Fruit fly (Drosophila melanogaster) whole organism, adult: ENCODE measurements around the gene Neu2.

Source experiments
- CG11617 ChIP-seq: fragments of 200-800 bp; sonication (Bioruptor generic); optimal IDR thresholded peaks from 2 replicates; lab custom pipeline; 2017; ENCODE audit warnings: mild to moderate bottlenecking, missing biosample characterization, missing genetic modification reagents, missing genetic modification characterization
- CG12768 ChIP-seq: fragments of 200-800 bp; sonication (Bioruptor generic); optimal IDR thresholded peaks from 2 replicates; lab custom pipeline; 2017; ENCODE audit warnings: missing biosample characterization, missing genetic modification characterization, mild to moderate bottlenecking, moderate library complexity, missing genetic modification reagents
- CG14711 ChIP-seq: fragments of 200-800 bp; sonication (Bioruptor generic); optimal IDR thresholded peaks from 2 replicates; lab custom pipeline; 2018; ENCODE audit warnings: missing biosample characterization, mild to moderate bottlenecking, missing genetic modification characterization, moderate library complexity
- CG1620 ChIP-seq: fragments of 200-800 bp; sonication (Bioruptor generic); optimal IDR thresholded peaks from 2 replicates; lab custom pipeline; 2016; ENCODE audit warnings: missing biosample characterization, missing genetic modification characterization
- CG33017 ChIP-seq: fragments of 200-800 bp; sonication (Bioruptor generic); optimal IDR thresholded peaks from 2 replicates; lab custom pipeline; 2018; ENCODE audit warnings: missing biosample characterization, mild to moderate bottlenecking, missing genetic modification characterization, moderate library complexity
- CG5204 ChIP-seq: fragments of 200-800 bp; sonication (Bioruptor generic); optimal IDR thresholded peaks from 2 replicates; lab custom pipeline; 2016; ENCODE audit warnings: missing biosample characterization, missing genetic modification characterization
- CG7045 ChIP-seq: fragments of 200-800 bp; sonication (Bioruptor generic); optimal IDR thresholded peaks from 2 replicates; lab custom pipeline; 2017; ENCODE audit warnings: missing biosample characterization, mild to moderate bottlenecking, missing genetic modification characterization
- CG7101 ChIP-seq: fragments of 200-800 bp; sonication (Bioruptor generic); optimal IDR thresholded peaks from 2 replicates; lab custom pipeline; 2018; ENCODE audit warnings: missing biosample characterization, mild to moderate bottlenecking, missing genetic modification characterization, moderate library complexity
- Clk ChIP-seq: fragments of 200-800 bp; sonication (Bioruptor generic); optimal IDR thresholded peaks from 2 replicates; lab custom pipeline; 2017; ENCODE audit warnings: missing biosample characterization, missing genetic modification characterization
- Crg-1 ChIP-seq: fragments of 200-800 bp; sonication (Bioruptor generic); optimal IDR thresholded peaks from 2 replicates; lab custom pipeline; 2016; ENCODE audit warnings: missing biosample characterization, missing genetic modification characterization
- Hr96 ChIP-seq: fragments of 200-800 bp; sonication (Bioruptor generic); optimal IDR thresholded peaks from 2 replicates; lab custom pipeline; 2016; ENCODE audit warnings: missing biosample characterization, missing genetic modification characterization
- Mnt ChIP-seq: fragments of 200-800 bp; sonication (Bioruptor generic); optimal IDR thresholded peaks from 2 replicates; lab custom pipeline; 2016; ENCODE audit warnings: missing biosample characterization, mild to moderate bottlenecking, missing genetic modification characterization
- bab1 ChIP-seq: fragments of 200-800 bp; sonication (Bioruptor generic); optimal IDR thresholded peaks from 3 replicates; lab custom pipeline; 2019; ENCODE audit warnings: missing biosample characterization, mild to moderate bottlenecking, missing genetic modification characterization, moderate library complexity
- cic ChIP-seq: fragments of 200-800 bp; sonication (Bioruptor generic); optimal IDR thresholded peaks from 2 replicates; lab custom pipeline; 2017; ENCODE audit warnings: missing biosample characterization, mild to moderate bottlenecking, missing genetic modification characterization, moderate library complexity
- cnc ChIP-seq, 2 experiments: fragments of >200 bp; optimal IDR thresholded peaks; 2 replicates each; lab custom pipeline; 2017
- kay ChIP-seq: fragments of 200-800 bp; sonication (Bioruptor generic); peaks from one replicate; lab custom pipeline; 2016; ENCODE audit warnings: missing biosample characterization, missing genetic modification characterization, borderline replicate concordance
- ovo ChIP-seq: fragments of 200-800 bp; sonication (Bioruptor generic); optimal IDR thresholded peaks from 2 replicates; lab custom pipeline; 2016; ENCODE audit warnings: missing biosample characterization, missing genetic modification characterization
- pad ChIP-seq: fragments of 200-800 bp; sonication (Bioruptor generic); optimal IDR thresholded peaks from 3 replicates; lab custom pipeline; 2017; ENCODE audit warnings: missing biosample characterization, missing genetic modification characterization, mild to moderate bottlenecking, moderate library complexity, missing genetic modification reagents
- tj ChIP-seq: fragments of 200-800 bp; sonication (Bioruptor generic); optimal IDR thresholded peaks from 3 replicates; lab custom pipeline; 2017; ENCODE audit warnings: missing biosample characterization, mild to moderate bottlenecking, missing genetic modification characterization, moderate library complexity
- toe ChIP-seq: fragments of 200-800 bp; sonication (Bioruptor generic); optimal IDR thresholded peaks from 2 replicates; lab custom pipeline; 2016; ENCODE audit warnings: missing biosample characterization, missing genetic modification characterization

Gene Neu2

DNA sequence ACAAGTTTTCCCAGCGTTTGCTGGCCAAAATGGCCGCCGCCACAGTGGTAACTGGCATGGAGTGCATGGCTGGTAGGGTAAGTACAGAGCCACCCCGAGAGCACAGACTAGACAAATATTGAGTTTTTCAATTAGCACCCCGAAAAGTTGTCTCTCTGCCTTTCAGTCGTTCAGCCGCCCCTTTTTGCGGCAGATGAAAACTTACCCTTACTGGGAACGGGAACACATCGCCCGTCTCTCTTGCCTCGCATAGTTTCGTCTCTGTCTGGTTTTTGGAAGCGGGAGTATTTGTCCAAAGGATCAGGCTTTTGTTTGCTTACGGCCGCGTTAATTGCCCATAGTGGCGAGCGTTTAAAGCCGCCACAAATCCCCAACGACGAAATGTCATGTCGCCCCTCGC is 31.6 kb downstream of the Neu2 start:
- TF ChIP-seq toe (GFP tag; lab: Kevin White, UChicago) (no peak), bab1 (GFP tag; lab: Kevin White, UChicago) (no peak), ovo (GFP tag; lab: Kevin White, UChicago) (no peak), CG5204 (no peak), CG1620 (GFP tag; lab: Kevin White, UChicago) (no peak), kay (GFP tag; lab: Kevin White, UChicago) (no peak), CG14711 (no peak), pad (no peak), cnc (optimal IDR thresholded peaks at IDR 0.05; lab: Kevin White, UChicago) (no peak), Crg-1 (no peak)

DNA sequence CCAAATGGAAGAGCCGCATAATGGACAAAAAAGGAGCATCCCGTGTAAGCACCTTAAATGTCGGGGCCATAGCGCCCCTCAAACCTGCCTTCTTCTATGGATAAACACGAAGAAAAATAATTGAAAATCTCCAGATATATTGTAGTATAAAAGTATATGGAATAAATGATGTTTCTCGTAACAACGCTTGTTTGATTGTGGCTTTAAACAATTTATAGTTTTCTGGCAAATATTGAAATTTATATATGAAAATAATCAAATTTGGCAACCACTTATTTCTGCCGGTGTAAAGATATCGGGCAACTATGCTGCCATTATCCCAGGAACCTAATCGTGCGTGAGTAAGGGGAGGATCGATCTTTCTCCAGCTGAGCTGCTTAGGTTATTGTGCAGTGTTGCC is 35.2 kb downstream of the Neu2 start:
- TF ChIP-seq CG1620 (GFP tag; lab: Kevin White, UChicago) (no peak), Mnt (GFP tag; lab: Kevin White, UChicago) (no peak), cic (no peak), cnc (optimal IDR thresholded peaks at IDR 0.05; lab: Kevin White, UChicago) (no peak), pad (no peak), CG5204 (no peak), kay (GFP tag; lab: Kevin White, UChicago) (no peak), CG11617 (no peak), CG14711 (no peak), toe (GFP tag; lab: Kevin White, UChicago) (no peak), CG7045 (GFP tag; lab: Kevin White, UChicago) (no peak), ovo (GFP tag; lab: Kevin White, UChicago) (no peak), bab1 (GFP tag; lab: Kevin White, UChicago) (no peak), CG7101 (tag; lab: Kevin White, UChicago) (no peak), CG12768 (no peak)

DNA sequence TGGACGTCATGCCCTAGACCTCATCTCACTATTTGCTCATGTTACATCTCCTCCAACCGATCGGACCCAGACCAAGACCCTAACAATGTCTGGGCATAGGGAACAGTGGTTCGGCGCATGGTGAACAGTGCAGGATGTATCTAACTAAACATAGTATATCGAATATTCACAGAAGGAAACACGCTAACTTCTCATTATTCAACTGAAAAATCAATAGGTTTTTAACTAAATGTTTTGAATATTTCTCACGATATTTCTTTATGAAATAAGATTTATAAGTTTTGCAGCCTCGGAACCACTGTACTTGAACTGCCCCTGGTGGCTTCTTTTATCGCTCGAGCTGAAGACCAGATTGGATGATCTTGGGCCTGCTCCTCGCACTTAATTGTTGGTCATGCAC is 36.8 kb downstream of the Neu2 start:
- TF ChIP-seq CG12768: no peak
- no peak for TF ChIP-seq cic
- TF ChIP-seq CG1620 (GFP tag; lab: Kevin White, UChicago): no peak
- no peak for TF ChIP-seq CG14711
- TF ChIP-seq CG7045 (GFP tag; lab: Kevin White, UChicago): no peak

dm6 chr3L:21450486-21450885 is 39.9 kb downstream of the Neu2 start:
- TF ChIP-seq cnc (optimal IDR thresholded peaks at IDR 0.05; lab: Kevin White, UChicago): no peak
- TF ChIP-seq CG1620 (GFP tag; lab: Kevin White, UChicago): no peak
- TF ChIP-seq Mnt (GFP tag; lab: Kevin White, UChicago): no peak
- TF ChIP-seq bab1 (GFP tag; lab: Kevin White, UChicago): no peak
- no peak for TF ChIP-seq CG33017 (tag; lab: Kevin White, UChicago)
- TF ChIP-seq tj (GFP tag; lab: Kevin White, UChicago): no peak
- TF ChIP-seq CG5204: no peak
- no peak for TF ChIP-seq pad
- TF ChIP-seq CG12768: no peak
- TF ChIP-seq CG14711: no peak
- no peak for TF ChIP-seq Crg-1
- TF ChIP-seq CG11617: no peak
- no peak for TF ChIP-seq CG7045 (GFP tag; lab: Kevin White, UChicago)
- TF ChIP-seq kay (GFP tag; lab: Kevin White, UChicago): no peak
- no peak for TF ChIP-seq cic
- TF ChIP-seq toe (GFP tag; lab: Kevin White, UChicago): no peak
- no peak for TF ChIP-seq Hr96 (GFP tag; lab: Kevin White, UChicago)

DNA sequence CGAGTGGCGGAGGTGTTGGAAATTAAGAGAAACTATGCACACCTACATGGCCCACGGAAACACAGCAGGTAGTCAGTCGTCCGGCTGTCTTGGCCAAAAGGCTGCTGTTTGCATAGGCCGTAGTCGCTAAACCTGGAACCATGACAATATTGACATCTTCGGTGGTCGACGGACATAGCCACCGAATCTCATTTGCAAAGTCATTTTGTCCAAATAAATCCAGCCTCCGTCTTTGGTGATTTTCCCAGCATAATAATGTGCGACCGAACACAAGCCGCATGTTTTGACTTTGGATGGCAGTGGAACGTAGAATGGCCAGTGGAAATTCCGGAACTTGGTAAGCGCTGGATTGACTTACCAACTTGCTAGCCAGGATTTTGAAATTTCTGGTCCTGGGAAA is 41.0 kb downstream of the Neu2 start:
- TF ChIP-seq Mnt (GFP tag; lab: Kevin White, UChicago): no peak
- TF ChIP-seq pad: no peak
- no peak for TF ChIP-seq CG5204
- TF ChIP-seq kay (GFP tag; lab: Kevin White, UChicago): no peak
- no peak for TF ChIP-seq cic
- no peak for TF ChIP-seq CG33017 (tag; lab: Kevin White, UChicago)
- no peak for TF ChIP-seq CG14711
- no peak for TF ChIP-seq cnc (optimal IDR thresholded peaks at IDR 0.05; lab: Kevin White, UChicago)
- TF ChIP-seq CG12768: no peak
- no peak for TF ChIP-seq Clk (GFP tag; lab: Kevin White, UChicago)
- TF ChIP-seq CG11617: no peak
- TF ChIP-seq tj (GFP tag; lab: Kevin White, UChicago): no peak

DNA sequence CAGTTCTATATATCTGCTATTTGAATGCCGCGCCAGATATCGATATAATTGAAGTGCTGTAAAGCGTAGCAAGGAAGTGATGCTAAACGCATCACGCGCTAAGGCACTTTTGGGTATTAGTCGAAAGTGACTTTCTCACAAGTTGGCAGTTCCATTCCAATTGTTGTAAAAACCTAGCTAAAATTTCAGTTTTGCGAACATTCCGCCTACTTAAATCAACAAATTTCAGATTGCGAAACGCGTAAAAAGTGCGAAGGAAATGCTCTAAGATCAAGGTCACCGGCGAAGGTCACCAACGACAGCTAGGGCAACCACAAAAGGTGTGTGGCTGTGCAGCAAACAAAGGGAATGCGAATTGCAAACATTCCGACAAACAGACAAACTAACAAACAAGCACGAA is 44.7 kb downstream of the Neu2 start, which contains the start of gene Syx7:
Gene Syx7, plus strand, starts transcription at position 131 of the 400 bp plus-strand sequence.
- TF ChIP-seq kay (GFP tag; lab: Kevin White, UChicago): no peak
- peak; percentile 39 for TF ChIP-seq CG7101 (tag; lab: Kevin White, UChicago)
- TF ChIP-seq CG11617: no peak
- TF ChIP-seq bab1 (GFP tag; lab: Kevin White, UChicago): peak; percentile 55
- TF ChIP-seq toe (GFP tag; lab: Kevin White, UChicago): no peak
- no peak for TF ChIP-seq Mnt (GFP tag; lab: Kevin White, UChicago)
- TF ChIP-seq CG5204: no peak
- TF ChIP-seq Clk (GFP tag; lab: Kevin White, UChicago): no peak
- peak; percentile 70 for TF ChIP-seq Crg-1
- peak; percentile 25 for TF ChIP-seq pad
- TF ChIP-seq CG12768: no peak
- TF ChIP-seq CG1620 (GFP tag; lab: Kevin White, UChicago): peak; percentile 52
- no peak for TF ChIP-seq CG7045 (GFP tag; lab: Kevin White, UChicago)
- peak; percentile 12 for TF ChIP-seq CG14711
- TF ChIP-seq cnc (optimal IDR thresholded peaks at IDR 0.05; lab: Kevin White, UChicago): no peak
- no peak for TF ChIP-seq cic
- TF ChIP-seq Hr96 (GFP tag; lab: Kevin White, UChicago): peak; percentile 41
- TF ChIP-seq ovo (GFP tag; lab: Kevin White, UChicago): no peak
- no peak for TF ChIP-seq CG33017 (tag; lab: Kevin White, UChicago)
- no peak for TF ChIP-seq tj (GFP tag; lab: Kevin White, UChicago)

DNA sequence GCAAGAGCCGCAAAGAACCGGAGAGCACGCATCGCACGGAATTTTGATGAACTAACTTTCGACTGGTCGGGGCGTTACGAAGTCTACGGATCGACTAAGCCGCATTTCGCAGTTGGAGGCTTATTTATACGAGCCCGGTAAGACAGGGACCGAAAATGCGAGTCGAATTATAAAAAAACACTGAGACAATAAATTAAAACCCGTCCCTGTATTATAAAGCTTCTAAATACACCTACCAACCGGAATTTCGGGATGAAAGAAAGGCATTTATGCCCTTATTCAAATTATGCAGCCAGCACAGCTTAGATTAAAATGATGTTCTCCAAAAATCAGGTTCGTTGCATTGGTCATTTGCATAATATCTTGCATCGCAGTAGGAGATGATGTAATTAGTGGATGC is 45.7 kb downstream of the Neu2 start, which contains the start of gene Alp1:
Gene Alp1, minus strand, starts transcription at position 101 of the 400 bp plus-strand sequence.
- TF ChIP-seq CG7101 (tag; lab: Kevin White, UChicago): no peak
